Worm (Caenorhabditis elegans): Measurements from ENCODE around the gene K01G12.22.

DNA sequence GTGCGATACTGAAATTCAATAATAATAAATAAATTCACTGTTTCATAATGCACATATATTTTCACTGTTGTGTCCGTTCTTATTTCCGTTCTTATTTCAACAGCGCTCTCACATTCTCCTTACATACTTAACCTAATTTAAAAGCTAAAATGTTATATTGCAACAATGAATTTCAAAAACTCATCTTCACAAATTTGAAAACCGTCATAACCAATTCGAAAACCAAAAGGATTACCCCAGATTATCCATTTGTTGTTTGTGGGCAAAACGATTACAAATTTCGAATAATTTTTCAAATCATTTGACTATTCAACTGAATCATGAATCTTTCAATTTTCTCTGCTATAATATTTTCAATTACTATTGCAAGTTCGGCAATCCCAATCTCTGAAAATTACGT lies 19.8 kb upstream of the K01G12.22 start, which contains the start of gene R05A10.4:
- TF ChIP-seq zag-1 (tag; optimal IDR thresholded peaks at IDR 0.05) (no peak), pha-4 (tag; optimal IDR thresholded peaks at IDR 0.05) (no peak)
